Fruit fly (Drosophila melanogaster) whole organism, pupa: Measurements from ENCODE around the gene robo2.

ENCODE experiments used
- CG10348 ChIP-seq: fragments of 200-800 bp; sonication (Bioruptor generic); IDR thresholded peaks from 2 replicates; pipeline ENCODE4 v1.3.6; 2022; ENCODE audit warnings: missing biosample characterization, missing genetic modification characterization
- CG12605 ChIP-seq: fragments of 200-800 bp; sonication (Bioruptor generic); IDR thresholded peaks from 2 replicates; pipeline ENCODE4 v1.3.6; 2022; ENCODE audit warnings: missing biosample characterization, missing genetic modification characterization
- CG13204 ChIP-seq: fragments of 200-800 bp; sonication (Bioruptor generic); optimal IDR thresholded peaks from 2 replicates; lab custom pipeline; 2018; ENCODE audit warnings: missing biosample characterization, mild to moderate bottlenecking, missing genetic modification characterization, moderate library complexity
- CG15710 ChIP-seq: fragments of 200-800 bp; sonication (Bioruptor generic); optimal IDR thresholded peaks from 2 replicates; lab custom pipeline; 2018; ENCODE audit warnings: missing biosample characterization, mild to moderate bottlenecking, missing genetic modification characterization, moderate library complexity
- CG17806 ChIP-seq: fragments of 200-800 bp; sonication (Bioruptor generic); optimal IDR thresholded peaks from 2 replicates; lab custom pipeline; 2018; ENCODE audit warnings: missing biosample characterization, mild to moderate bottlenecking, missing genetic modification characterization, moderate library complexity
- CG32121 ChIP-seq: fragments of 200-800 bp; sonication (Bioruptor generic); IDR thresholded peaks from 2 replicates; pipeline ENCODE4 v1.3.6; 2022; ENCODE audit warnings: missing biosample characterization, missing genetic modification characterization
- CG4496 ChIP-seq: fragments of 200-800 bp; sonication (Bioruptor generic); IDR thresholded peaks from 3 replicates; pipeline ENCODE4 v1.3.6; 2022; ENCODE audit warnings: missing biosample characterization, missing genetic modification characterization
- CG8159 ChIP-seq: fragments of 200-800 bp; sonication (Bioruptor generic); optimal IDR thresholded peaks from 3 replicates; lab custom pipeline; 2018; ENCODE audit warnings: missing biosample characterization, mild to moderate bottlenecking, missing genetic modification characterization, moderate library complexity
- CG9948 ChIP-seq: fragments of 200-800 bp; sonication (Bioruptor generic); optimal IDR thresholded peaks from 2 replicates; lab custom pipeline; 2018; ENCODE audit warnings: missing biosample characterization, mild to moderate bottlenecking, missing genetic modification characterization, moderate library complexity
- D1 ChIP-seq: fragments of 200-800 bp; sonication (Bioruptor generic); optimal IDR thresholded peaks from 2 replicates; lab custom pipeline; 2018; ENCODE audit warnings: missing biosample characterization, mild to moderate bottlenecking, missing genetic modification characterization, moderate library complexity
- EcR ChIP-seq: fragments of 200-800 bp; sonication (Bioruptor generic); optimal IDR thresholded peaks from 3 replicates; lab custom pipeline; 2019; ENCODE audit warnings: missing biosample characterization, missing genetic modification characterization, mild to moderate bottlenecking, moderate library complexity, missing genetic modification reagents
- Ets98B ChIP-seq: fragments of 200-800 bp; sonication (Bioruptor generic); IDR thresholded peaks from 2 replicates; pipeline ENCODE4 v1.3.6; 2022; ENCODE audit warnings: missing biosample characterization, missing genetic modification characterization
- Snoo ChIP-seq: fragments of 200-800 bp; sonication (Bioruptor generic); optimal IDR thresholded peaks from 3 replicates; lab custom pipeline; 2017; ENCODE audit warnings: missing biosample characterization, mild to moderate bottlenecking, missing genetic modification characterization, inconsistent platforms
- gl ChIP-seq: fragments of 200-800 bp; sonication (Bioruptor generic); optimal IDR thresholded peaks from 2 replicates; lab custom pipeline; 2018; ENCODE audit warnings: missing biosample characterization, mild to moderate bottlenecking, missing genetic modification characterization

DNA sequence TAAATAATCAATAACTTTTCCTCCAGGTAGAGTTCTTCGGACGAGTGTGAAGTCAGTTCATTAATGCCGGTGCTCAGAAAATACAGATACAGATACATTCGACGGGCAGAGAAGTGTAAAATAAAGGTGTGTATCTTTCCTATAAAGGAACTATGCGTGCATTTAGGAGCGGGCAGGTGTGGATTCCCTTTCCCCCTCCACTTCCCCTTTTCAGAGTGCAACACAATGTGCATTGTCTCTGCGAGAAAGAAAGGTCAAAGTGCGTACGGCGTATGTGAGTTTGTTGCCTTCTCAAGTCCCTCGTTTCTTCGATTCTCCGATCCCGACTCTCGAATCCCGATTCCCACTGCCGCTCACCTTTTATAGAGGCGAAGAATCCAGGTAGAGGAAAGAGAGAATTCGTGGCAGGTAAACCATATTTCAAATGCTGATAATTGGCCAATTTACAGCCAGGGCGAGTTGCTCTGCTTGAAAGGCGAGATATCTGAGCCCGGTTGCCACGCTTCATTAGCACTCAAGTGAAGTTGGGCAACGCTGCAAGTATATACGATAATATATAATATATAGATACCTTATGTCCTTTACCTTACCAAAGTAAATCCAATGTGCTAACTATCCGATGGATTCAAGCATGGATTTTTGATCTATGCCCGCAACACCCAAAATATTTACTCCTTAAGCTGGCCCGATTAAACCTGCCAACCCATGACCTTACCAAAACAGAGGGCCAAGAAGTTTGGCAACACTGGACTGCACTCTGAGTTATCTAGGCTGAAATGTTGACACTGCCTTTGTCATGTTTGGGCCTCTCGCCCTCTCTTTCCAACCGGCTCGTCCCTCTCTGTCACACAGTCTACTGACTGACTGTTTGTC is 1.4 kb upstream of the robo2 start:
- TF ChIP-seq CG4496 (GFP tag; lab: Robert Waterston, UW) (no peak), CG9948 (tag; lab: Kevin White, UChicago) (no peak), CG15710 (tag; lab: Kevin White, UChicago) (no peak), gl (no peak), D1 (tag; lab: Kevin White, UChicago) (no peak), Ets98B (no peak), CG13204 (GFP tag; lab: Kevin White, UChicago) (no peak), CG32121 (GFP tag; lab: Robert Waterston, UW) (no peak), EcR (GFP tag; lab: Kevin White, UChicago) (no peak), CG17806 (tag; lab: Kevin White, UChicago) (no peak), CG10348 (GFP tag; lab: Robert Waterston, UW) (no peak), Snoo (tag; lab: Kevin White, UChicago) (no peak), CG12605 (GFP tag; lab: Robert Waterston, UW) (no peak), CG8159 (no peak)
